Fruit fly (Drosophila melanogaster) whole organism, wandering third instar larva: ENCODE data around the gene TotX.

ENCODE experiments used
- CrebA ChIP-seq: fragments of 200-800 bp; sonication (Bioruptor generic); optimal IDR thresholded peaks from 2 replicates; lab custom pipeline; 2016; ENCODE audit warnings: missing biosample characterization, mild to moderate bottlenecking, missing genetic modification characterization, borderline replicate concordance
- HLH106 ChIP-seq: fragments of 200-800 bp; optimal IDR thresholded peaks from 3 replicates; lab custom pipeline; 2019; ENCODE audit warnings: missing biosample characterization, mild to moderate bottlenecking, missing genetic modification characterization, moderate library complexity
- h ChIP-seq: fragments of 200-800 bp; sonication (Bioruptor generic); optimal IDR thresholded peaks from 3 replicates; lab custom pipeline; 2016; ENCODE audit warnings: missing biosample characterization, mild to moderate bottlenecking, missing genetic modification characterization

DNA sequence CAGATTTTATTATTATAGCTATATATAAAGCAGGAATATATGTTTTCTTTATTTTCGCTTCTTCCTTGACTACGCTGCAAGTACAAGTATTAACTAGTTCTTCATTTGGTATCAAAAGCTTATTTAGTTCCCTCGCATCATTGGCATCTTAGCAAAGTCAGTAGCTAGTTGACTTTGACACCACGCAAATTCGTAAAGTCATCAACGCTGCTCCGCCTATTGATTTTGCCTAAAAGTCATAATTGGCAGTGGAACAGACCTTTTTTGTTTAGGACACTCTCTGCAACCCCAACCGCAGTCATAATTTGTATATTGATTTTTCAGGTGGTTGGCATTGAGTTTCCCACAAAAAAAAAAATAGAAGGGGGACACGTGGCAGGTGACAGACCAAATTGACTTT is 49.8 kb upstream of the TotX start:
- TF ChIP-seq h (GFP tag; lab: Kevin White, UChicago) (no peak), HLH106 (no peak), CrebA (GFP tag; lab: Kevin White, UChicago) (no peak)
